Worm (Caenorhabditis elegans): ENCODE data around the gene clc-33.

clc-33 gene

DNA sequence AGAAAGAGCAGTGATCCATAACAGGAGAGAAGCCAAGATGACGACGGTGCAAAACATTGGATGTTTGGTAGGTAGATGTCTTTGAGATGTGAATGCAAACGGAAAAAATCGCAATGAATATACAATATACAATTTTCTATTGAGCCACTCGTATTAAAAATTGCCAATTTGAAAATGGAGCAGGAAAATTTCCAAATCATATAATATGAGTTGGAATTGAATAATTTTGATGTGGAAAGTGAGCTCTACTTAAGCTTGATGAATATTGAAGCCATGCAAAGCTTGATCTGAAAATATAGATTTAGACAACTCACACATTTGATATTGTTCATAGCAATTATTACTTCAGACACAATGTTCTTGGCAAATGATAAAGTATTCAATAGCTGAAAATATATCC is 1.8 kb upstream of the clc-33 start, which contains the start of gene F28A10.8:
F28A10.8 (minus strand) TSS at position 101 of the 400 bp plus-strand sequence.
- TF ChIP-seq xnd-1 (tag; optimal IDR thresholded peaks at IDR 0.05) (no peak), ceh-79 (tag; optimal IDR thresholded peaks at IDR 0.05) (no peak), ztf-22 (GFP tag; optimal IDR thresholded peaks at IDR 0.05) (no peak), lsl-1 (GFP tag; optimal IDR thresholded peaks at IDR 0.05) (no peak), tbp1 (GFP tag; optimal IDR thresholded peaks at IDR 0.05) (no peak)

DNA sequence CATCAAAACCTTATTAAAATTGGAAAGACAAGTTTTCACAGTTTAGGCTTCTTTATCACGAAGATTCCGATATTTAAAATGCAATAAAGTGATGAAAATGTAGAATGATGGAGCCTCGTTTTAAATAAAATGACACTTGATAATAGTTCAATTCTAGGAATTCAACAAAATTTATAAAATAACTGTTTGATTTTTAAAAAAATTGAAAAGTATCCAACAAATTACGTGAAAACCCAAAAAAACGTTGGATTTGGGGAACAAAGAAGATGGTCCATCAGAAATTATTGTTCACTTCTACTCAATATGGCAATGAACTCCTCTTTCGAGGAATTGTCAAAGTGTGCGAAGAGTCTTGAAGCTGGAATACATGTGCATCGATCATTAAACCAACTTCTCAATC is 3.7 kb downstream of the clc-33 start, which contains the start of gene F28A10.4:
F28A10.4 (plus strand) TSS at position 301 of the 400 bp plus-strand sequence.
- TF ChIP-seq snpc-1.1 (tag; optimal IDR thresholded peaks at IDR 0.05; ENCODE audit: insufficient read depth) (no peak), pha-4 (tag; optimal IDR thresholded peaks at IDR 0.05) (no peak), lin-54 (GFP tag; optimal IDR thresholded peaks at IDR 0.05) (no peak), Y53F4B.3 (GFP tag; IDR thresholded peaks at IDR 0.05) (no peak), ama-1 (optimal IDR thresholded peaks at IDR 0.05) (no peak), ama-1 (GFP tag; optimal IDR thresholded peaks at IDR 0.05) (no peak), F55B11.4 (tag; optimal IDR thresholded peaks at IDR 0.05; ENCODE audit: borderline replicate concordance, insufficient read depth) (no peak)

DNA sequence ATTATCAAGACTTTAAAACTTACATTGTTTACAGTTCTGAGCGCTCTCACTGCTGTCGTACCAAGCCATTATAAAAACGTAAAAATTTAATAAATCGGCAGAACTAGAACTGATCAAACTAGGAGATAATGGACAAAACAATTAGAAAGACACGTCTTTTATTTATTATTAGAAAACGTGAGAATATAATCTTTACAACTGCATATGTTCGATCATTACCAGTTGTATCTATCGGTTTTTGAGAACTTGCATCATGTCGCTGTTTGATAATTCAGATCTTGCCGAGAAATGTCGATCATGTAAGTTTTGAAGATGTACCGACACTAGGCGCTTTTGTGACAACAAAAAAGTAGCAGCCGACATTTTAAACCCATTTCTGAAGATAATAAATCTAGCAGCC is 5.4 kb downstream of the clc-33 start, which contains the start of gene F28A10.7:
F28A10.7 (minus strand) TSS at position 101 of the 400 bp plus-strand sequence.
- no peak for TF ChIP-seq aptf-3 (GFP tag; IDR thresholded peaks at IDR 0.05)
- TF ChIP-seq lin-40 (tag; optimal IDR thresholded peaks at IDR 0.05) = no peak
- no peak for TF ChIP-seq ekl-4 (GFP tag; IDR thresholded peaks at IDR 0.05)
- no peak for TF ChIP-seq nhr-179 (tag; optimal IDR thresholded peaks at IDR 0.05)
- TF ChIP-seq somi-1 (GFP tag; optimal IDR thresholded peaks at IDR 0.05) = no peak
- no peak for TF ChIP-seq repo-1 (tag; optimal IDR thresholded peaks at IDR 0.05)

DNA sequence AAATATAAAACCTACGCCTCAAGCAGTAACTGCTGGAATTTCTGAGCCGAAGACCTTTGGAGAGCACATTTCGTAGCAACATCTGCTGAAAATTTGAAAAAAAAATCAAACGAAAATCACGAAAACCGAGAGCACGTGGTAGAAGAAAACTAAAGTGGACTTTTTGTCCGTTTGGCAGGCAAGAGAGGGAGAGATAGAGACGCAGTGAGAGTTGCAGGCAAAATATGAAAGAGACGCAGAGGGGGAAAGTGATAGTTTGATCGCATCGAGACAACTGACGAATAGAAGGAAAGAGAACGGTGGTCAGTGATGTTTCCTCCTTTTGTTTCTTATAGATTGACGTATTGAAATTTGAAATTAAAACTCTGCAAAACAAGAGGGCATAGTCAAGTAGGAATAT is 8.3 kb downstream of the clc-33 start, which contains the start of the genes acdh-9 and F28A10.13:
acdh-9 (minus strand) TSS at position 85 of the 400 bp plus-strand sequence.
F28A10.13 (plus strand) TSS at position 294 of the 400 bp plus-strand sequence.
- TF ChIP-seq tbp1 (GFP tag; optimal IDR thresholded peaks at IDR 0.05) = peak; percentile 35
- TF ChIP-seq bed-1 (GFP tag; IDR thresholded peaks at IDR 0.05) = no peak
- TF ChIP-seq ama-1 (optimal IDR thresholded peaks at IDR 0.05) = peak; percentile 41
- no peak for TF ChIP-seq ama-1 (GFP tag; optimal IDR thresholded peaks at IDR 0.05)
- peak; percentile 70 for TF ChIP-seq B0336.3 (GFP tag; IDR thresholded peaks at IDR 0.05)
- no peak for TF ChIP-seq fkh-3 (tag; optimal IDR thresholded peaks at IDR 0.05)
- no peak for TF ChIP-seq Y67H2A.10 (GFP tag; conservative IDR thresholded peaks at IDR 0.05)
- peak; percentile 23 for TF ChIP-seq K12H6.12 (tag; optimal IDR thresholded peaks at IDR 0.05)
- TF ChIP-seq F57C9.4 (tag; optimal IDR thresholded peaks at IDR 0.05) = no peak
- no peak for TF ChIP-seq sdz-38 (tag; optimal IDR thresholded peaks at IDR 0.05)
- TF ChIP-seq madf-3 (GFP tag; IDR thresholded peaks at IDR 0.05) = no peak
- peak; percentile 25 for TF ChIP-seq ceh-27 (GFP tag; optimal IDR thresholded peaks at IDR 0.05)
- TF ChIP-seq cebp-1 (GFP tag; IDR thresholded peaks at IDR 0.05) = no peak
- TF ChIP-seq cebp-1 (tag; optimal IDR thresholded peaks at IDR 0.05) = peak; percentile 73
- peak; percentile 31 for TF ChIP-seq lin-54 (GFP tag; optimal IDR thresholded peaks at IDR 0.05)
- TF ChIP-seq nhr-90 (tag; optimal IDR thresholded peaks at IDR 0.05) = peak; percentile 0
- peak; percentile 31 for TF ChIP-seq lin-40 (tag; optimal IDR thresholded peaks at IDR 0.05)
- TF ChIP-seq hmg-1.2 (GFP tag; IDR thresholded peaks at IDR 0.05) = peak; percentile 80; the same call in 1 of the 2 replicates
- TF ChIP-seq attf-5 (GFP tag; optimal IDR thresholded peaks at IDR 0.05) = peak; percentile 57
- no peak for TF ChIP-seq madf-6 (GFP tag; IDR thresholded peaks at IDR 0.05)
- TF ChIP-seq let-526 (GFP tag; IDR thresholded peaks at IDR 0.05) = 0 out of 2 replicates have a peak, but pooled peaks have one; percentile 55
- no peak for TF ChIP-seq hrde-1 (tag; optimal IDR thresholded peaks at IDR 0.05; ENCODE audit: borderline replicate concordance)
- peak; percentile 74 for TF ChIP-seq nhr-80 (tag; optimal IDR thresholded peaks at IDR 0.05)
- TF ChIP-seq cebp-2 (GFP tag; IDR thresholded peaks at IDR 0.05) = no peak
- TF ChIP-seq tlf-1 (GFP tag; optimal IDR thresholded peaks at IDR 0.05) = peak; percentile 15
- TF ChIP-seq F22D6.2 (tag; optimal IDR thresholded peaks at IDR 0.05) = peak; percentile 65
- TF ChIP-seq mcd-1 (GFP tag; IDR thresholded peaks at IDR 0.05) = peak; percentile 41; the same call in 1 of the 2 replicates
- 0 out of 2 replicates have a peak, but pooled peaks have one; percentile 52 for TF ChIP-seq nfyb-1 (GFP tag; IDR thresholded peaks at IDR 0.05)
- TF ChIP-seq rcor-1 (GFP tag; IDR thresholded peaks at IDR 0.05) = 0 out of 2 replicates have a peak, but pooled peaks have one; percentile 40
- TF ChIP-seq K11D2.4 (GFP tag; IDR thresholded peaks at IDR 0.05) = peak; percentile 31; the same call in 1 of the 2 replicates
